Worm (Caenorhabditis elegans) whole organism, early embryonic: ENCODE results near the gene T22B2.2.

Experiments used
- B0310.2 ChIP-seq: sonication (generic microtip); optimal IDR thresholded peaks from 2 replicates; lab custom pipeline; 2016; ENCODE audit warnings: mild to moderate bottlenecking, missing genetic modification characterization, missing compliant biosample characterization
- F13C5.2 ChIP-seq: sonication (generic microtip); optimal IDR thresholded peaks from 2 replicates; lab custom pipeline; 2017; ENCODE audit warnings: mild to moderate bottlenecking, missing genetic modification characterization, inconsistent platforms, missing compliant biosample characterization
- aly-1 ChIP-seq: sonication (generic microtip); optimal IDR thresholded peaks from 2 replicates; lab custom pipeline; 2016; ENCODE audit warnings: missing genetic modification characterization, missing compliant biosample characterization
- ama-1 ChIP-seq: fragments of 150-350 bp; optimal IDR thresholded peaks from 2 replicates; lab custom pipeline; 2014
- ceh-13 ChIP-seq: fragments of 200-800 bp; sonication (Bioruptor generic); optimal IDR thresholded peaks from 2 replicates; lab custom pipeline; 2018; ENCODE audit warnings: mild to moderate bottlenecking, missing genetic modification characterization, missing compliant biosample characterization
- ceh-36 ChIP-seq: sonication (generic microtip); optimal IDR thresholded peaks from 2 replicates; lab custom pipeline; 2016; ENCODE audit warnings: missing genetic modification characterization, inconsistent platforms, missing compliant biosample characterization
- ets-7 ChIP-seq: sonication (generic microtip); optimal IDR thresholded peaks from 2 replicates; lab custom pipeline; 2016; ENCODE audit warnings: missing genotype, missing genetic modification characterization, missing compliant biosample characterization
- flt-1 ChIP-seq: fragments of 200-800 bp; sonication (Bioruptor generic); IDR thresholded peaks from 2 replicates; pipeline ENCODE4 v1.3.6; 2022; ENCODE audit warnings: missing genetic modification characterization, missing compliant biosample characterization
- hmbx-1 ChIP-seq: sonication (generic microtip); optimal IDR thresholded peaks from 2 replicates; lab custom pipeline; 2016; ENCODE audit warnings: mild to moderate bottlenecking, missing genetic modification characterization, missing compliant biosample characterization
- hmg-4 ChIP-seq: fragments of 200-800 bp; sonication (Bioruptor generic); optimal IDR thresholded peaks from 2 replicates; lab custom pipeline; 2018; ENCODE audit warnings: mild to moderate bottlenecking, missing genetic modification characterization, missing compliant biosample characterization
- hnd-1 ChIP-seq: sonication (generic microtip); optimal IDR thresholded peaks from 2 replicates; lab custom pipeline; 2016; ENCODE audit warnings: missing genetic modification characterization, missing compliant biosample characterization
- pes-1 ChIP-seq: fragments of 200-800 bp; sonication (Bioruptor generic); IDR thresholded peaks from 2 replicates; pipeline ENCODE4 v1.3.6; 2022; ENCODE audit warnings: missing genetic modification reagents, missing genetic modification characterization, missing compliant biosample characterization
- scrt-1 ChIP-seq: fragments of 200-800 bp; sonication (Bioruptor generic); IDR thresholded peaks from 2 replicates; pipeline ENCODE4 v1.3.6; 2022; ENCODE audit warnings: missing genetic modification characterization, missing compliant biosample characterization
- sea-1 ChIP-seq: fragments of 200-800 bp; sonication (Bioruptor generic); conservative IDR thresholded peaks from 2 replicates; pipeline ENCODE4 v1.3.6; 2022; ENCODE audit warnings: missing genetic modification characterization, missing compliant biosample characterization
- tbx-11 ChIP-seq: fragments of 200-800 bp; sonication (Bioruptor generic); IDR thresholded peaks from 2 replicates; pipeline ENCODE4 v1.3.6; 2022; ENCODE audit warnings: missing genetic modification characterization, missing compliant biosample characterization
- tbx-37 ChIP-seq: fragments of 200-800 bp; sonication (Bioruptor generic); conservative IDR thresholded peaks from 2 replicates; pipeline ENCODE4 v1.3.6; 2022; ENCODE audit warnings: missing genetic modification reagents, missing genetic modification characterization, missing compliant biosample characterization
- tra-4 ChIP-seq: sonication (generic microtip); optimal IDR thresholded peaks from 2 replicates; lab custom pipeline; 2017; ENCODE audit warnings: missing genetic modification characterization, missing compliant biosample characterization

The T22B2.2 gene

ce11 chrX:3949026-3949425 is 28.8 kb downstream of the T22B2.2 start:
- TF ChIP-seq pes-1 (no peak), B0310.2 (tag; lab: Kevin White, UChicago) (no peak), tbx-11 (GFP tag; lab: Robert Waterston, UW) (no peak), ceh-13 (GFP tag; lab: Kevin White, UChicago) (no peak), hmbx-1 (tag; lab: Kevin White, UChicago) (no peak), ama-1 (no peak), hmg-4 (GFP tag; lab: Kevin White, UChicago) (no peak), flt-1 (GFP tag; lab: Robert Waterston, UW) (no peak), hnd-1 (tag; lab: Kevin White, UChicago) (no peak)

DNA sequence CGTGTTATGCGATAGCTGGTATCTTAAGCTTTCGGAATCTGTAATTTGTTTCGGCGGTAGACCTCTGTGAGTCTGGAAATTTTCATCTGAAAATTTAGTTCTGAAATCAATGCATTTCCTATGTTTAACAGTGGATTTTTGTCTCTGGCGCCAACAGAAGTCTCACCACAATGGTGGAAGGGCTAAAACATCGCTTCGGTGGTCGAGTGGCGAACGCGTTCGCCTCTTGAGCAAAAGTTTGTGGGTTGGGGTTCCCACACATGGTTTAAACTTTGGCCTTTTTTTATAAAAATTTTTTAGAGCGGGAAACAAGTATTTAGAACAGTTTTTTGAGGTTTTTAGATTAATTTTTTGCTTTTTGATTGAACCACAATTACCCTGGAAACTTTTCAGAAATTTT is 29.6 kb downstream of the T22B2.2 start:
- no peak for TF ChIP-seq hmg-4 (GFP tag; lab: Kevin White, UChicago)
- no peak for TF ChIP-seq tbx-11 (GFP tag; lab: Robert Waterston, UW)

- no peak for TF ChIP-seq ama-1
- TF ChIP-seq tbx-11 (GFP tag; lab: Robert Waterston, UW): no peak
- TF ChIP-seq flt-1 (GFP tag; lab: Robert Waterston, UW): no peak
- TF ChIP-seq hmg-4 (GFP tag; lab: Kevin White, UChicago): no peak
- TF ChIP-seq ceh-13 (GFP tag; lab: Kevin White, UChicago): no peak
- TF ChIP-seq B0310.2 (tag; lab: Kevin White, UChicago): no peak
- TF ChIP-seq sea-1: no peak
- TF ChIP-seq hmbx-1 (tag; lab: Kevin White, UChicago): no peak
- no peak for TF ChIP-seq tbx-37 (GFP tag; lab: Robert Waterston, UW)
- TF ChIP-seq aly-1 (tag; lab: Kevin White, UChicago): no peak
- no peak for TF ChIP-seq tra-4 (tag; lab: Kevin White, UChicago)
- no peak for TF ChIP-seq pes-1
- no peak for TF ChIP-seq ets-7
- TF ChIP-seq F13C5.2 (tag; lab: Kevin White, UChicago): no peak
- no peak for TF ChIP-seq scrt-1 (GFP tag; lab: Robert Waterston, UW)
- TF ChIP-seq ceh-36: no peak
- TF ChIP-seq hnd-1 (tag; lab: Kevin White, UChicago): no peak
Observed at ce11 chrX:3952737-3953136, 32.5 kb downstream of the T22B2.2 start.

DNA sequence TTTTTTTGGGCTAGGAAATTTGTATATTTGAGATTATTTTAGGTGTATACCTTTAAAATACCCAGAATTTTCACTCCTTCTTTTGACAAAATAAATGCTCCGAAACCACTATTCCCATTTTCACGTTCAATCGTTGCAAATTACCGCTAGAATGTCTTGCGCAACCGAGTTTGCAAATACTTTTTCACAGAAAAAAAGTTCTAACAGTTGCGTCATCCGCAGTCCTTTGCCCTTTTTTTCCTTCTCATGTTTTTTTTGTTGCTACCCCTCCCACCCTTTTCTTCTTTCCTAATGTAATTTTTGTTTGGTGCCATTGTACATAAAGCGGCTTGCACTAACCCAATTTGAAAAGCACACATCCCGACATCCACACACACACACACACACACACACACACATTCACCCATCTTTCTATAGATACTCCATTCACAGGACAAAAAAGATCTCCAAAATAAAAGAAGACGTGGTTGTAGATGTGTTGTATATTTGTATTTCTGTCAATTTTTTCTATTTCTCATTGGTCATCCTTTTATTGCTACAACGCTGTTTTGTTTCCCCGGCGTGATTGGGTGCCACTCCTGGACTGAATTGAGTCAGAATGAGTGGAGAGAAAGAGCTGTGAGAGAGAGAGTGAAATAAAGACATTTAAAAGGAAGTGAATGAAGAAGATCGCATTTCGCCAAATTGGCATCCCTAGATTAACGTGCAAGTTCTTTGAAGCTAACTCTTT is 37.4 kb downstream of the T22B2.2 start:
- TF ChIP-seq tra-4 (tag; lab: Kevin White, UChicago): no peak
- TF ChIP-seq F13C5.2 (tag; lab: Kevin White, UChicago): no peak
- no peak for TF ChIP-seq ets-7
- no peak for TF ChIP-seq ama-1
- TF ChIP-seq aly-1 (tag; lab: Kevin White, UChicago): no peak
- no peak for TF ChIP-seq ceh-36
- no peak for TF ChIP-seq hmg-4 (GFP tag; lab: Kevin White, UChicago)

- TF ChIP-seq ceh-13 (GFP tag; lab: Kevin White, UChicago) (no peak), ceh-36 (no peak), tra-4 (tag; lab: Kevin White, UChicago) (no peak), pes-1 (no peak), ets-7 (no peak), hnd-1 (tag; lab: Kevin White, UChicago) (no peak), F13C5.2 (tag; lab: Kevin White, UChicago) (no peak), tbx-37 (GFP tag; lab: Robert Waterston, UW) (no peak), hmbx-1 (tag; lab: Kevin White, UChicago) (no peak)
Observed at ce11 chrX:3958252-3958651, 38.1 kb downstream of the T22B2.2 start, which contains the start of gene lin-18. TSS of gene lin-18 (plus strand) at chrX:3958552.

DNA sequence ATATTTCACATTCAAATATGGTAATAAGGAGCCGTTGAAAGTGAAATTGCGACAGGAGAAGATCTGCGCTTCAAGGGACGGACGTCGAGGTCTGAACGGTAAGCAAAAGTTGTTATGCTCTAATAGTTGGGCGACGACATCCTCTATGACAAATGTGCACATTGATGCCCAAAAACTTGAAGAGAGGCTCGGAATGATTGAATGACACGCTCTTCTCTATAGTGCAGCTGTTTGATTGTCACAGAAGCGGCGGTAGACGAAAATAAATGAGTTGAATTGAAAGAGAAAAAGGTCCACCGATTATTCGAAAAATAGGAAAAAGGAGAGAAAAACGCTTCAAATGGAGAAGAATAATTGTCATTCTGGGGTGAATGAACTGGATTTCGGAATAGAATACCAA is 39.0 kb downstream of the T22B2.2 start:
- TF ChIP-seq pes-1: no peak
- TF ChIP-seq aly-1 (tag; lab: Kevin White, UChicago): no peak
- TF ChIP-seq flt-1 (GFP tag; lab: Robert Waterston, UW): no peak
- TF ChIP-seq ceh-36: no peak
- TF ChIP-seq scrt-1 (GFP tag; lab: Robert Waterston, UW): no peak
- TF ChIP-seq tra-4 (tag; lab: Kevin White, UChicago): no peak
- TF ChIP-seq ets-7: no peak
- TF ChIP-seq ceh-13 (GFP tag; lab: Kevin White, UChicago): no peak
- TF ChIP-seq tbx-11 (GFP tag; lab: Robert Waterston, UW): no peak

DNA sequence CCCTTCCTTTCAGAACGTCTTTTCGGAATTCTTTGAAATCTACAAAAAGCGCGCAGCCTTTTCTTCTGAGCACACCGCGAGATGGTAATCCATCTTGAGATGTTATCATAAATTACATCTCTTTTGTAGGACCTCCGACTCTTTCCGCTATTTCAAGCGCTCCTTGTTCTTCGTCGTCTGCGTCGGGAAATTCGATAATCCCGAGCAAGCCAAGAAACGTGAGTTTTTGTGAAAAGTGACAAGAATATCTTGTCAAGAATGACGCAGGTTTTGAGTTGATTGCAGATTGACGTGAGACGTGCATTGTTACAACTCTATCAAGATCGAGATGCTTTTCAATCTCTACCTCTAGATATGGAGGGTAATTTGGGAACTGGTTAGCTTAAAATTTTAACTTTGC is 40.1 kb downstream of the T22B2.2 start:
- TF ChIP-seq ceh-36 (no peak), B0310.2 (tag; lab: Kevin White, UChicago) (no peak), hnd-1 (tag; lab: Kevin White, UChicago) (no peak), tbx-11 (GFP tag; lab: Robert Waterston, UW) (no peak)

DNA sequence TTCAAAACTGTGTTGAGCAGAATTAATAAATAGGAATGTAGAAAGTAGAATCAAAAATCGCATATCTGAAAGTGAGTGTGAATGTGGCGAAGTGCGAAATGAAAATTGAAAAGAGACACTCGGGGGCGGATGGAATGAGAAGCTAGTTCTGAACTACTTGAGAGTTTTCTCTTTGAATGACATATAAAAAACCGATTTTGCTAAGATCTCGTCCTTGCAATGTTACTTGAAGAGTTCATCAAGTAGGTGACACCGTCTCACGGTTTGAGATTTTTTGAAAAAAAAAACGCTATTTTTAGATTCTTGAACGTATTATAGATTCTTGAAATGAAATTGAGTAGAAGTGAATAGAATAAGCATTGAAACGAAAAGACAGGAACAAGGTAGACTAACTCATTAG is 46.1 kb downstream of the T22B2.2 start, which contains the start of gene C16B8.2:
Gene C16B8.2 (minus strand): TSS at position 101 of the 400 bp plus-strand sequence.
- TF ChIP-seq aly-1 (tag; lab: Kevin White, UChicago): no peak
- no peak for TF ChIP-seq pes-1
- TF ChIP-seq F13C5.2 (tag; lab: Kevin White, UChicago): no peak
- no peak for TF ChIP-seq ceh-13 (GFP tag; lab: Kevin White, UChicago)
- no peak for TF ChIP-seq hmg-4 (GFP tag; lab: Kevin White, UChicago)
- TF ChIP-seq flt-1 (GFP tag; lab: Robert Waterston, UW): no peak
- no peak for TF ChIP-seq ets-7
- TF ChIP-seq ama-1: no peak
- no peak for TF ChIP-seq B0310.2 (tag; lab: Kevin White, UChicago)
- TF ChIP-seq tbx-37 (GFP tag; lab: Robert Waterston, UW): no peak
- TF ChIP-seq scrt-1 (GFP tag; lab: Robert Waterston, UW): no peak
- no peak for TF ChIP-seq hmbx-1 (tag; lab: Kevin White, UChicago)
- TF ChIP-seq sea-1: no peak
- TF ChIP-seq hnd-1 (tag; lab: Kevin White, UChicago): no peak
